Fruit fly (Drosophila melanogaster): Measurements from ENCODE around the gene Rpn12.

DNA sequence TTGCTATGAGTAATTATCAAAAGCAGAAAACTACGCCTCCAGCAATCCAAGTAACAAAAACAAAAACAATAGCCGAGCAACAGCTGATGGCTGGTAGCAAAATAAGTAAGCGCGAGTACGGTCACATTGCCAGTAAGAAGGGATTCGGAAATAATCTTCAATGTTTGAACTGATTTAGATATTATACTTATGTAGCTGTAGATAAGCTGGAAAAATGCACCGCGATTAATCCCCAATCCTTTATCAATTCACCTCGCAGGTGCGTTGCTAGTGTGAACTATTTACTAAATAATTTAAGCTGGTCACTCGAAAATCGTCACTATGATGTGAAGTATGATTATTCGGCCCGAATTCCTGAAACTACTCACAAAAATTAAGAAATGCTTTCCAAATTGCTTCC lies 4.2 kb downstream of the Rpn12 start, which contains the start of the genes Syx8 and CG32163:
- TF ChIP-seq pan (optimal IDR thresholded peaks at IDR 0.05) (no peak), usp (GFP tag; optimal IDR thresholded peaks at IDR 0.05) (no peak), psq (optimal IDR thresholded peaks at IDR 0.05) (no peak), CG8478 (optimal IDR thresholded peaks at IDR 0.05) (no peak)
